Worm (Caenorhabditis elegans): Measurements from ENCODE around the gene F53F4.17.

F53F4.17 gene

DNA sequence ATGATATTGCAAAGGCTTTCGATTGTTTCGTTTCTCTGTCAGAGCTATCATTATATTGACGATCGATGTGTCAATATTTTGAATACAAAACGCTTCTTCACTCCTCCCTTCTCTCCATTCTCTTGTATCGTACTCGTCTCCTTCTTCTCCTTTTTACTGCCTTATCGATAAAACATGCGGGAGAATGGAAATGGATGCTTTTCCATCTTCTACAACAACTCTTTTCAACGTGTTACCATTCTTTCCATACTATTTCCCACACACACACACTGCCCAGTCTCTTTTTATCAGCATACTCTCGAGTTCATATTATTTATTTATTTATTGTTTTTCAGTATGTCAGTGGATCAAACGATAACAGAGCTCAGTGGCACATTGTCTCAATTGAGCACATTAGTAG, 9.4 kb upstream of the F53F4.17 start, which contains the start of gene C50B8.6:
TSS of gene C50B8.6 (plus strand) at position 336 of the 400 bp plus-strand sequence.
- TF ChIP-seq him-1 (tag; optimal IDR thresholded peaks at IDR 0.05) (no peak), W03F9.2 (tag; optimal IDR thresholded peaks at IDR 0.05) (no peak), dao-5 (tag; optimal IDR thresholded peaks at IDR 0.05) (no peak)

DNA sequence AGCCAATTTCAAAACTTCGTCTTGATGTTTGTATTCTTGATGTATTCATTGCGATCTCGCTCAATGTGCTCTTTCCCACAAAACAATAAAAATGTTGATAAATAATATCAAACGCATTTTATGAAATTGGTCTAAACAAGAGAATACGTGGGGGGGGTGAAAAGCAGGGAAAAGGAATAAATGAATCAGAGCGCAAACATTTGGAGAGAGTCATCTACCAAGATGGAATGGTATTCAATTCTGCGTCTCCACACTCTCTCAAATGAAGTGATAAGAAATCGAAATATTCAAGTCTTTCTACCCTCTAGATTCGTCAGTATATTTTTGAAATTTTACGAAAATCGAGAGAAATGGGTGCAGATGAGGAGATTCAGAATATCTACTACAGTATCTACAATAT, 7.3 kb upstream of the F53F4.17 start, which contains the start of gene C50B8.5:
TSS of gene C50B8.5 (plus strand) at position 273 of the 400 bp plus-strand sequence.
- TF ChIP-seq dao-5 (tag; optimal IDR thresholded peaks at IDR 0.05) (no peak), W03F9.2 (tag; optimal IDR thresholded peaks at IDR 0.05) (no peak), him-1 (tag; optimal IDR thresholded peaks at IDR 0.05) (no peak)

DNA sequence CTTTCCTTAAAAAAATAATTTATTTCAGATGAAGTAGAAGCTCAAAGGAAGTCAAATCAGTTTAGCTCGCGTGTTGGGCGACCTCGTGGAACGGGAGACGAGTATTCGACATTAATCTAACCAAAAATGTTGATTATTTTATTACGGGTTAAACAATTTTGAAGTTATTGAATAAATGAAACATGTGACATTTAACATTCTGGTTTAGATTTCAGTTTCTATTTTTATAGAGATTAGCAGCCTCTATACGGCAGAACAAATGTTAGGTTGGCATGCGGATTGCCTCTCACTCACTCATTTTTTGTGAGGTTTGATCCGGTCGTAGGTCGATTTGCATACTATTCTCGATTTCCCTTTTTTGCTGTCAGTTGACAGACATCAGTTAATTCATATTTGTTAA, 3.5 kb upstream of the F53F4.17 start, which contains the start of gene F53F4.1:
TSS of gene F53F4.1 (plus strand) at position 301 of the 400 bp plus-strand sequence.
- no peak for TF ChIP-seq dao-5 (tag; optimal IDR thresholded peaks at IDR 0.05)
- no peak for TF ChIP-seq him-1 (tag; optimal IDR thresholded peaks at IDR 0.05)
- no peak for TF ChIP-seq W03F9.2 (tag; optimal IDR thresholded peaks at IDR 0.05)

DNA sequence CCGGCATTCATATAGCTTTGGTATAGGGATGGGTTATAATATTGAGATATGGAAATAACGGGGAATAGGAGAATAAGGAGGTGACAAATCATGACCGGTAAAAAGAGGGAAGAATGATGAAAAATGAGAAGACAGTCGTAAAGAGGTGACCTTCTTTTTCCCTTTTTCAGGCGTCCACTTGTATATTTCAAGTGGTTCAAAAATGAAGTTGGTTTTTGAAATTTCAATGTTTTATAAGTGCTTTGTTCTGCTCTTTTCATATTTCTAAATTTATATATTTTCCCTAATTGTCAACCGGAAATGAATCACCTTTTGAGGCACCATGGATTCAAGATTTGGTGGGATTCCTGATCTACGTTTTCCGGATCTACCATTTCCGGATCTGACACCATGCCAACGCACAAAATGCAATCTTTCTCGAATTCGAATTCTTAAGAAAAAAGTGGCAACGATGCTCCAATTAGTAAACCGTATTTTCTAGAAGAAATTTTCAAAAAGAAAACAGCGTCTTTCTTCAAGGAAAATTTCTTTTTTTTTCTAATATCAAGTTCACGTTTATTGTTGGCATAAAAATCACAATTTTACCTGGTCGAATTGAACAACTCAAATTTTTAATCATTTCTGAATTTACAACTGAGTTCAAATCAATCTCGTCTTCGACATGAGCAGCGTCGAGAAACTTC, 1.6 kb downstream of the F53F4.17 start, which contains the start of the genes F53F4.2 and F53F4.18:
TSS of gene F53F4.2 (minus strand) at position 101 of the 683 bp plus-strand sequence.
TSS of gene F53F4.18 (plus strand) at position 633 of the 683 bp plus-strand sequence.
- no peak for TF ChIP-seq dao-5 (tag; optimal IDR thresholded peaks at IDR 0.05)
- TF ChIP-seq W03F9.2 (tag; optimal IDR thresholded peaks at IDR 0.05): no peak
- TF ChIP-seq him-1 (tag; optimal IDR thresholded peaks at IDR 0.05): no peak

DNA sequence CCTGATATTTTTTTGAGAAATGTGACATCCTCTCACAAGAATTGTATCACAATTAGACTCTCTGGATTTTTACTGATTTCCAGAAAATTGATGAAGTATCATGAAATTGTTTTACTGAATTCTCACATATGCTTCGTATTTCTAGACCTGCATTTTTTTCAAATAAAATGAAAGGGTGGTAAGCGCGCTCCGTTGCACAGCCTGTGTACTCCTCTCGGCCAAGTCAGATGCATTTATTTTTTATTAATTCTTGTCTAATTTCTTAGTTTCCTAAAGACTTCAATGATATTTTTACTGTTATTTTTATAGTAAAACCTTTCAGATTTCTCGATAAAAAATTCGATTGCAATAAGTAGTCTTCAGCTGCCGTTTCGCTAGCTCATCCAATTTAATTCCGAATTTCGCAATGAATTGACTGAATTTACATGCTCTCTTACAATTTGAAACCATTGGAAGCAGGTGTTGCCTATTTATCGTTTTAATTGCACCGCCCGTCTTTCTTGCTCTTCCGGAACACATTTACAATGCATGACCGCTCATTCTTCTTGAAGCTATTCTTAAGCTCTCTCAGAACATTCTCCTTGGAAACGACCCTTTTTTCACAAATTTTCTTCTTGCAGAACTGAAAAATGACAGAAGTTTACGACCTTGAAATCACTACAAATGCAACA, 3.6 kb downstream of the F53F4.17 start, which contains the start of gene tbcb-1:
TSS of gene tbcb-1 (plus strand) at position 621 of the 671 bp plus-strand sequence.
- TF ChIP-seq W03F9.2 (tag; optimal IDR thresholded peaks at IDR 0.05): peak; percentile 23
- no peak for TF ChIP-seq dao-5 (tag; optimal IDR thresholded peaks at IDR 0.05)

DNA sequence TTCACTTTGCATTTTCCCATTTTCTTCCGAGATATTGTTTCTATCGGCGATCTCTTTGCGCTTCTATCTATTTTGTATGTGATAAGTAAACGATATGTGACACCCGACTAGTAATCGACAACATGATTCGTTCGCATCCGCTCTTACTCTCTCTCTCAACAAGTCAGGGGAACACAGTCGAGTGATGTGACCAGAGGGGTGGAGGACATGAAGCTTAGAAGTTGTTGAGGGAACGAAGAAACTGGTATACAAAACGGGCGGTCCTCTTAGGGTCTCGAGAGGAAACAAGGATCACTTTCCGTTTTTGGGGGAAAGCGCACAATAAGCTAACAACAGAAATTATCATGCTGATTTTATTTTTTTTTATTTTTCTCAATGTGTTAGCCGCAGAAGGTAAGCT, 5.1 kb downstream of the F53F4.17 start, which contains the start of gene F53F4.4:
TSS of gene F53F4.4 (plus strand) at position 301 of the 400 bp plus-strand sequence.
- TF ChIP-seq W03F9.2 (tag; optimal IDR thresholded peaks at IDR 0.05) (no peak), dao-5 (tag; optimal IDR thresholded peaks at IDR 0.05) (no peak)

DNA sequence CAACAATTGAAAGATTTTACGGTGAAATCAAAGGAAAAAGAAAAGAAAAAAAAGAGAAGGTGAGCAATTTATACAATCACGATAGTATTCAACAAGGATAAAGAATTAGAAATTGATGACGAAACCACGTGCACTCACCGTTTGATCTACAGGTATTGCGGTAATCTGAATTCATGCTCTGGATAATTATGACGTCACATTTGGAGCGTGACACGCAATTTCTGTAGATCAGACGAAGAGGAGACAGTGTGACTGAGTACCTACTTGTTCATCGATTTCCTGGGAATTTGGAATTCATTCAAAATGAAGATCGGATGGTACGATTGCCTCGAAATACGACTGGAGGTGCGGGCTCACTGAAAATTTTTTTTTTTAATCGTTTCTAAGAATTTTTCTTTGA, 10.4 kb downstream of the F53F4.17 start:
- TF ChIP-seq dao-5 (tag; optimal IDR thresholded peaks at IDR 0.05) (no peak), W03F9.2 (tag; optimal IDR thresholded peaks at IDR 0.05) (no peak), him-1 (tag; optimal IDR thresholded peaks at IDR 0.05) (no peak)

DNA sequence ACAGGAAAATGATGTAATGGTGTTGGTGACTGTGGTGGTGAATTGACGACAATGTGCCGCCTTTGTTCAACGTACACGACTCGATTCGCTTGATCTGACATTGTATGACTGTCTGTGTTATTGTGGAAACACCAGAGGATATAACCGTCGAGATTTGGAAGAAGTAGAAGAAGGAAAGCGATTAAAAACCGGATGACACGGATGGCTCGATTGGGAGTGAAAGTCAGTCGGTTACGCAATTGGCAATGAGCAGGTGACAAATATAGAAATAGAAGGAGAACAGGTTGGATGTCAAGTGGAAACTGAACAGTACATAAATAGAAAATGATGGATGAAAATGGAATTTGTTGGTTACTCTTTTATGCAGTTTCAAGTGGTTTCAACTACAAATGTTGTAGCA, 12.9 kb downstream of the F53F4.17 start, which contains the start of gene rdy-2:
TSS of gene rdy-2 (minus strand) at position 101 of the 400 bp plus-strand sequence.
- no peak for TF ChIP-seq dao-5 (tag; optimal IDR thresholded peaks at IDR 0.05)
- no peak for TF ChIP-seq him-1 (tag; optimal IDR thresholded peaks at IDR 0.05)
- no peak for TF ChIP-seq W03F9.2 (tag; optimal IDR thresholded peaks at IDR 0.05)

DNA sequence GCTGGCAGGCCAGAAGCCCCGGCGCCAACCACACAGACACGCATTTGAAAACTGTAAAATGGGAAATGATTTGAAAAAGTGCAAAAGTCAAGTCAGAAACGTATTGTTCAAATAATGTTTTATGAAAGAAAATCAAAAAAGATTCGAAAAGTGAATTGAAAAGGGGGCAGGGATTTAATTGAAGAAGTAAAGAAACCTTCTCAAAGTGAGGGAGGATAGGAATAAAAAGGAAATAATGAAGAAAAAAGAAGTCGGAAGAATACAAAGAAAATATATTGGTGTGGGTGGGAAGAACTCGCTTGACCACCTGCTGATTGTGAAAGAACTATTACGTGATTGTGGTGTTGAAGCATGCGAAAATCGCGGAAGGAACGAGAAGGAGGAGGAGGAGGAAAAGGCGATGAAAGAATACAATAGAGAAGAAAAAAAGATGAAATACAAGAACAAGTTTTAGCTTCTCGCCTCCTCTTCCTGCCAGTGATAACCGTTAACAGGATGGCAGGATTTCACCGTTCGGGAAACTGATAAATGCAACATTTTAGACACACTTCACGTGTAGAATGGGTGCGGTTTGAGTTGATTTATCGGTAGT, 18.7 kb downstream of the F53F4.17 start, which contains the start of gene fmo-4:
TSS of gene fmo-4 (minus strand) at position 51 of the 592 bp plus-strand sequence.
- TF ChIP-seq dao-5 (tag; optimal IDR thresholded peaks at IDR 0.05) (no peak), W03F9.2 (tag; optimal IDR thresholded peaks at IDR 0.05) (no peak)

DNA sequence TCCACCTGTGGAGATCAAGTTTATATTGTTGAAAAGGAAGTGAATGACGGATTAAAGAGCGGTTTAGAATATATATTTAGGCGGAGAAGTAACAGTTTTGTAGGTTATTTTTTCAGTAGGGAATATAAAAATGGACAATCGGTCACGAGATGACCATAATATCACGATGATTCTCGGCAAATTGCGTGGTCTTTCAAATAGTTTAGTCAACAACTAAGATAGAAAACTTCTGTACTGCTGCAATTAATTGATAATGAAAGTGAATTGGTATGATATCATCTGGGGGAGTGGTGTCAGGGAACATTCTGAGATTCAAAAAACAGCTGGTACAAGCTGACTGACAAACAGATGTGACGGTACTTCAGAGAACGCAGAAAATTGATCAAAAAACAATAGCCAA, 20.5 kb downstream of the F53F4.17 start:
- TF ChIP-seq dao-5 (tag; optimal IDR thresholded peaks at IDR 0.05) (no peak), him-1 (tag; optimal IDR thresholded peaks at IDR 0.05) (no peak), W03F9.2 (tag; optimal IDR thresholded peaks at IDR 0.05) (no peak)

DNA sequence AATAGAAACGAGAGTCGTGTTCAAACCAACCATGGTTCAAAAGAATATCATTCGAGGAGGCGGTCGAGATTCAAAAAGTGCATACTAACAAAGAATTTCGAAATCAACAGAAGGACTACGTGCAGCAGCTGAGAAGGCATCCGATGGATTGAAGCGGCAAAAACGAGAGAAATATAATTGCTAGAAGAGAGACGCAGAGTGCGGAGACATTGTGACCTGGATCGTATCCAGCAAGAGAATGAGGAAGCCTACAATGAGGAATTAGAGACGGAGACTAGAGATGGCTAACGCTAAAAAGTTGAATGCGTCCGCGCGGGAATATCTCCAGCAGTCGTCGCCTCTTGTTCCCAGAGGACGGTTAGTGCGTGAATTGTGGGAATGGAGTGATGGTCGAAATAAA, 21.8 kb downstream of the F53F4.17 start:
- TF ChIP-seq dao-5 (tag; optimal IDR thresholded peaks at IDR 0.05): no peak

DNA sequence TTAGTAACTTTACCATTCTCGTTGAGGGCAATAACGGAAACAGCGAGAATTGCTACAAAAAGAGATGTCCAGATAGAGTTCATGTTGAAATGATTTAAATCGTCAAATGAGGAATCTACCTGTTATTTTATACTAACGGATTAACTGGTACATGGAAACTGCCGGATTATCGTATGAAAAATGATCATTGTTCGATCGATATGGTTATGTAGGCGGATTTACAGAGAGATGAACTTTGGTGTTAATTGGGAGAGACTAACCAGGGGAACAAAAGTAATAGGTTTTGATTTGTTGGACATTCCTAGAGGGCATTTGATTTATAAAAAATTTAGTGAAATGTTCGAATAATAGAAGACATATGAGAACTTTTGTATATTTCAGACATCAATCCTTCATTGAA, 23.8 kb downstream of the F53F4.17 start, which contains the start of gene spig-9:
TSS of gene spig-9 (minus strand) at position 101 of the 400 bp plus-strand sequence.
- TF ChIP-seq W03F9.2 (tag; optimal IDR thresholded peaks at IDR 0.05) (no peak), him-1 (tag; optimal IDR thresholded peaks at IDR 0.05) (no peak), dao-5 (tag; optimal IDR thresholded peaks at IDR 0.05) (no peak)

DNA sequence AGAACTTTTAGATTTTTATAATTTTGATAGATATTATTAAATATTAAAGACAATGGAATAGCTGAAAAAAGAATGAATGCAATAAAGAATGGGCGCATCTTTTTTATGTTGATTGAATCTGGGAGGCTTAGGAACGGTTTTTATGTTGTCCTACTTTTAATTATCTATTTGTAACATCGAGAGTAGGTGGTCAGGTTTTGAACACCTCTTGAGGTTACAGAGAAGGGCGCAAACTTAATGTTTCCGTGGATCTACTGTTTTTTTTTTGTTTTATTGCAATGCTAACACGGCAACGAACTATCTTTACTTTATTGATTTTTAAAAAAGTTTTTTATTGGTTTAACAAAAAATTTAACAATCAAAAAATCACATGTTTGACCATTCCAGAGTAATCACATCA, 25.9 kb downstream of the F53F4.17 start, which contains the start of gene F53F4.7:
TSS of gene F53F4.7 (minus strand) at position 101 of the 400 bp plus-strand sequence.
- TF ChIP-seq W03F9.2 (tag; optimal IDR thresholded peaks at IDR 0.05) (no peak), dao-5 (tag; optimal IDR thresholded peaks at IDR 0.05) (no peak), him-1 (tag; optimal IDR thresholded peaks at IDR 0.05) (no peak)
